Worm (Caenorhabditis elegans) whole organism, L4/young adult: ENCODE measurements around the gene fbf-2.

Experiments
- W03F9.2 ChIP-seq: fragments of 150-350 bp; optimal IDR thresholded peaks from 2 replicates; lab custom pipeline; 2014; ENCODE audit warnings: missing biosample characterization, missing genetic modification characterization
- dao-5 ChIP-seq: sonication (generic microtip); optimal IDR thresholded peaks from 2 replicates; lab custom pipeline; 2016; ENCODE audit warnings: missing genotype, missing genetic modification characterization, moderate library complexity, missing compliant biosample characterization
- him-1 ChIP-seq: sonication (generic microtip); optimal IDR thresholded peaks from 2 replicates; lab custom pipeline; 2016; ENCODE audit warnings: missing genotype, missing genetic modification reagents, missing genetic modification characterization, missing compliant biosample characterization

Gene fbf-2

DNA sequence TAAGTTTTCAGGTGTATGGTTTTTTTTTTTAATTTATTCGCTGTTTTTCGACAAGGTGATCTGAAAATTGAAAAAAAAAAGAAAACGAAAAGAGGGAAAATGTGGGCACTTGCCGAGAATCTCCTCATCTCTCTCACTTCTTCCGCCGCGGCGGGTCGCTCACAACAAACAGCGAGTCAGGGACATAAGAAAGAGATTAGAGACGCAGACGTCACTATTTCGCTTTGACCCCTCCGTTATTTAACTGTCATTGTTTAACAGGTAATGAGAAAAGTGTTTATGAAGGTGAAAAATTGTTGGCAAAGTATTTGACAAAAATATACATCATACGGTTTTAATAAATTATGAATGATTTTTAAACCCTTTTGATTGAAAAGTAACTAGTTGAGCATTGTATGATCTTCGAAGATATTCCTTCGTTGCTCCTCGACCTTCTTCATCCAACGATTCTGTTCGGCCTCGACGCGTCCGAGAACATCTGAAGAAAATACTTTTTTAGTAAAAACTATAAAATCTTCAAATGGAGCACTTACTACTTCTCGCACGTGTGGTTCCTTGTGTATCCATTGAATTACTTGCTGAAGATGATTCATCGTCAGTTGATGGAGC, 45.2 kb downstream of the fbf-2 start:
- no peak for TF ChIP-seq W03F9.2
- no peak for TF ChIP-seq dao-5 (tag; lab: Kevin White, UChicago)

DNA sequence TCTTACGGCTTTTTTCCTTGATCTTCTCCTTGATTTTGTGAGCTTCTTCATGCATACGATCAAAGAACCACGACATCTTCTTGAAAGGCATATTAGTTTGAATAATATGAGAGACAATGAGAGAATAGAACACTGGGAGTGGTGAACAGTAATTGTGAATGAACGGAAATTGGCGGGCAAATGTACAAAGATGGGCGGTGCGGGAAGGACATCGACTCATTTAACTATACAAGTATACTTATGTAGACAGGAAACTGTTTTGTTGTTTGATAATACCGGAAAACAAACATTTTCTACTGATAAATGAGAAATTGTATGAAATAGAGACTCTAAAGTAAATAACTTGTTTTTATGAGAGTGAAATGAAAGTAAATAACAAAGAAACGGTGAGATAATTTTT, 46.2 kb downstream of the fbf-2 start, which contains the start of gene R12C12.5:
Gene R12C12.5 (minus strand): TSS at position 101 of the 400 bp plus-strand sequence.
- TF ChIP-seq dao-5 (tag; lab: Kevin White, UChicago) = no peak
- no peak for TF ChIP-seq W03F9.2
- TF ChIP-seq him-1 (tag; lab: Kevin White, UChicago) = no peak

DNA sequence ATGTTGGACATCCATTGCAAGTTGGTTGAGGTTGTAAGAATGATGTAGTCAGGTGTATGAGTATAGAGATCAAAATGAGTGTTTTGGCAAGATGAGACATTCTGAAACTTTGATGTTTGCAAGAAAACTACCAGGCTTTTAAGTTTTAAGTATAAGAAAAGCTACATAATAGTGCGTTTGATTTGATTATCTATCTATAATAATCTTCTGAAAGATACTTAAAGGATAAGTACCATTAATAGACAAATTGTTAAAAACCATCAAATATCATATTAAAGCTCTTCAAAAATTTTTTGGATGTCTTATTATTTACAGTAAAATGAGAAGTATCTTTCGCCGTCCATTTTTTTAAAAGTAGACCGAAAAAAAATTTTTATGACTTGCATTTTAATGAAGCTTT, 48.1 kb downstream of the fbf-2 start, which contains the start of gene R12C12.10:
Gene R12C12.10 (minus strand): TSS at position 101 of the 400 bp plus-strand sequence.
- TF ChIP-seq W03F9.2 (no peak), dao-5 (tag; lab: Kevin White, UChicago) (no peak), him-1 (tag; lab: Kevin White, UChicago) (no peak)
